Fruit fly (Drosophila melanogaster) whole organism: ENCODE results near the gene CG43999.

Source experiments
- CG8478 ChIP-seq: fragments of >200 bp; optimal IDR thresholded peaks from 2 replicates; lab custom pipeline; 2018; ENCODE audit warnings: inconsistent platforms
- Dll ChIP-seq: fragments of >200 bp; optimal IDR thresholded peaks from 2 replicates; lab custom pipeline; 2017
- EcR ChIP-seq, 2 experiments: fragments of >200 bp; optimal IDR thresholded peaks; 2 replicates each; lab custom pipeline; 2017; ENCODE audit warnings: missing biosample characterization in 2 of 2, missing genetic modification characterization in 2 of 2, missing genetic modification reagents in 2 of 2
- pan ChIP-seq: fragments of >200 bp; optimal IDR thresholded peaks from 2 replicates; lab custom pipeline; 2017
- psq ChIP-seq: fragments of >200 bp; optimal IDR thresholded peaks from 2 replicates; lab custom pipeline; 2017
- usp ChIP-seq: fragments of >200 bp; optimal IDR thresholded peaks from 2 replicates; lab custom pipeline; 2017; ENCODE audit warnings: missing biosample characterization, missing genetic modification characterization, mixed read lengths

dm6 chr3R:23900092-23900491 lies 28.7 kb downstream of the CG43999 start:
- TF ChIP-seq psq (no peak), usp (GFP tag; lab: Kevin White, UChicago) (no peak), Dll (lab: Kevin White, UChicago) (no peak), EcR (GFP tag; optimal IDR thresholded peaks at IDR 0.05; lab: Kevin White, UChicago) (no peak), CG8478 (lab: Kevin White, UChicago) (no peak), pan (no peak)
